Worm (Caenorhabditis elegans) whole organism, L3 larva: ENCODE results near the gene mans-2.

ENCODE experiments used
- R02D3.7 ChIP-seq: fragments of 150-350 bp; optimal IDR thresholded peaks from 2 replicates; lab custom pipeline; 2014; ENCODE audit warnings: missing biosample characterization, missing genetic modification characterization
- ZK546.5 ChIP-seq: sonication (generic microtip); optimal IDR thresholded peaks from 2 replicates; lab custom pipeline; 2017; ENCODE audit warnings: missing biosample characterization, missing genetic modification characterization
- ama-1 ChIP-seq: fragments of 150-350 bp; optimal IDR thresholded peaks from 2 replicates; lab custom pipeline; 2018
- ceh-16 ChIP-seq: sonication (generic microtip); optimal IDR thresholded peaks from 2 replicates; lab custom pipeline; 2017; ENCODE audit warnings: missing biosample characterization, missing genetic modification characterization
- ceh-82 ChIP-seq: fragments of 150-350 bp; optimal IDR thresholded peaks from 2 replicates; lab custom pipeline; 2014; ENCODE audit warnings: missing biosample characterization, missing genetic modification characterization
- ceh-9 ChIP-seq: sonication (generic microtip); optimal IDR thresholded peaks from 2 replicates; lab custom pipeline; 2018; ENCODE audit warnings: missing biosample characterization, missing genetic modification characterization
- daf-12 ChIP-seq: fragments of 150-350 bp; optimal IDR thresholded peaks from 2 replicates; lab custom pipeline; 2014; ENCODE audit warnings: missing biosample characterization, missing genetic modification reagents, missing genetic modification characterization
- egl-5 ChIP-seq: fragments of 150-350 bp; optimal IDR thresholded peaks from 2 replicates; lab custom pipeline; 2017; ENCODE audit warnings: missing biosample characterization, missing genetic modification reagents, missing genetic modification characterization, inconsistent platforms
- elt-1 ChIP-seq: fragments of 150-350 bp; optimal IDR thresholded peaks from 2 replicates; lab custom pipeline; 2014; ENCODE audit warnings: missing biosample characterization, missing genetic modification characterization
- elt-2 ChIP-seq: sonication (generic microtip); optimal IDR thresholded peaks from 2 replicates; lab custom pipeline; 2016; ENCODE audit warnings: missing genetic modification reagents, mild to moderate bottlenecking, missing genetic modification characterization, missing compliant biosample characterization
- elt-3 ChIP-seq, 3 experiments: fragments of 150-350 bp in 1 of 3; sonication (generic microtip) in 2 of 3; optimal IDR thresholded peaks; 2 replicates in 2 of 3; 4 replicates in 1 of 3; lab custom pipeline; 2014 to 2017; ENCODE audit warnings: missing biosample characterization in 3 of 3, missing genetic modification characterization in 3 of 3
- fkh-10 ChIP-seq: sonication (generic microtip); optimal IDR thresholded peaks from 2 replicates; lab custom pipeline; 2017; ENCODE audit warnings: missing biosample characterization, missing genetic modification reagents, missing genetic modification characterization
- hmg-11 ChIP-seq: sonication (generic microtip); optimal IDR thresholded peaks from 2 replicates; lab custom pipeline; 2016; ENCODE audit warnings: missing genetic modification characterization, missing compliant biosample characterization
- jun-1 ChIP-seq: fragments of 150-350 bp; optimal IDR thresholded peaks from 2 replicates; lab custom pipeline; 2014; ENCODE audit warnings: missing biosample characterization, missing genetic modification reagents, missing genetic modification characterization
- lin-15B ChIP-seq: fragments of 150-350 bp; optimal IDR thresholded peaks from 2 replicates; lab custom pipeline; 2014; ENCODE audit warnings: missing biosample characterization, missing genetic modification characterization
- lin-39 ChIP-seq: fragments of 150-350 bp; optimal IDR thresholded peaks from 2 replicates; lab custom pipeline; 2018; ENCODE audit warnings: missing biosample characterization, missing genetic modification reagents, missing genetic modification characterization
- lsy-12 ChIP-seq: sonication (generic microtip); optimal IDR thresholded peaks from 2 replicates; lab custom pipeline; 2016; ENCODE audit warnings: mild to moderate bottlenecking, missing genetic modification characterization, missing compliant biosample characterization
- mdl-1 ChIP-seq: fragments of 150-350 bp; optimal IDR thresholded peaks from 2 replicates; lab custom pipeline; 2014; ENCODE audit warnings: missing biosample characterization, missing genetic modification characterization
- mml-1 ChIP-seq: fragments of 150-350 bp; sonication (generic microtip); optimal IDR thresholded peaks from 3 replicates; lab custom pipeline; 2014; ENCODE audit warnings: missing biosample characterization, missing genetic modification characterization
- nhr-12 ChIP-seq: fragments of 150-350 bp; optimal IDR thresholded peaks from 2 replicates; lab custom pipeline; 2014; ENCODE audit warnings: missing biosample characterization, missing genetic modification characterization
- nhr-23 ChIP-seq: fragments of 150-350 bp; optimal IDR thresholded peaks from 2 replicates; lab custom pipeline; 2014; ENCODE audit warnings: missing biosample characterization, missing genetic modification reagents, missing genetic modification characterization
- nhr-43 ChIP-seq: sonication (generic microtip); optimal IDR thresholded peaks from 2 replicates; lab custom pipeline; 2016; ENCODE audit warnings: mild to moderate bottlenecking, missing genetic modification characterization, missing compliant biosample characterization; ENCODE audit not compliant: poor library complexity, severe bottlenecking
- pha-4 ChIP-seq: fragments of 150-350 bp; optimal IDR thresholded peaks from 2 replicates; lab custom pipeline; 2014; ENCODE audit warnings: missing biosample characterization, missing genetic modification reagents, missing genetic modification characterization
- sea-2 ChIP-seq: fragments of 150-350 bp; sonication (generic microtip); optimal IDR thresholded peaks from 4 replicates; lab custom pipeline; 2014; ENCODE audit warnings: missing biosample characterization, missing genetic modification reagents, missing genetic modification characterization
- skn-1 ChIP-seq: fragments of 150-350 bp; optimal IDR thresholded peaks from 2 replicates; lab custom pipeline; 2014; ENCODE audit warnings: missing biosample characterization, missing genetic modification characterization
- tbx-2 ChIP-seq: sonication (generic microtip); optimal IDR thresholded peaks from 2 replicates; lab custom pipeline; 2016; ENCODE audit warnings: mild to moderate bottlenecking, missing genetic modification characterization, missing compliant biosample characterization
- unc-39 ChIP-seq: sonication (generic microtip); optimal IDR thresholded peaks from 4 replicates; lab custom pipeline; 2017; ENCODE audit warnings: missing biosample characterization, missing genetic modification characterization
- unc-62 ChIP-seq: fragments of 150-350 bp; sonication (generic microtip); optimal IDR thresholded peaks from 4 replicates; lab custom pipeline; 2014; ENCODE audit warnings: missing biosample characterization, missing genetic modification reagents, missing genetic modification characterization
- zag-1 ChIP-seq: fragments of 150-350 bp; optimal IDR thresholded peaks from 2 replicates; lab custom pipeline; 2014; ENCODE audit warnings: missing biosample characterization, missing genetic modification characterization

The mans-2 gene

DNA sequence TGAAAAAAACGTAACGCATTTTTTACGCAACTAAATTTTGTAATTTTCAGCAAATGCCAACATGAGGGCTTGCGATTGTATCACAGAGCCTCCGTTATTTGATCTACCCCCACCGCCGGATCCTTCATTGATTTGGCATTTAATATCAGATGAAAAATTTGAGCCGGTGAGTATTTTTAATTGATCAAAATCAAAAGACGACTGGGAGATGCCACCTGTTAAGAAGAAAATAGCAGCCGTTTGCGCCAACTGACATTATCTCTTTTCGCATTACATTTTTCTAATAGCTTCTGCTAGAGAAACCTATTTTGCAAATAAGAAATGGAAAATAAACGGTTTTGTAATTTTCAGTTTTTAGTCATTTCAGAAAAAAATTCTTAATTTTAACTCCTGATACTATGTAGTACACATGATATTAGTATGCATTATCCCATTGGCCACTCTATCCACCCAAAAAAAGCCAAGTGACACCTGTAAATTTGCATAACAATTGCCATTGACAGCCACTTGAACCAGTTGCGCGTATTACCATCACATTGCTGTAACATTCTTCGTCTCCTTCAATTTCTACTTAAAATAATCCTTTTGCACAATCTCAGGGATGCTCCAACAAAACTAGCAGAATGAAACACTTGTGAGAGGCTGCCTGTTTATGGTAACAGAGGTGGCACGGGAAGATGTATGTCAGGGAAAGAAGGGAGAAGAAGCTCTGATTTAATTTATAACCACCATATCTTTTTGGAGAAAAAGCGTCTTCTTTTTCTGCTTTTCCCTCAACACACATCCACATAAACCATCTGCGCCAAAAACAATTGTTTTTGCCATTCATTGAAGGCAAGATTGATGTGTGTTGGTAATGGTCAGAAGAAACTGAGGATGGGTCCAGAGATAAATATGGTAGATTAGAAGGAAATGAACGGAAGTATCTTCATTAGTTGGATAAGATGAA, 26.7 kb downstream of the mans-2 start, which contains the start of gene F58H1.5:
TSS of gene F58H1.5 (plus strand) at position 51 of the 949 bp plus-strand sequence.
- TF ChIP-seq nhr-23 (tag; lab: Kevin White, UChicago) = no peak
- peak; percentile 26 for TF ChIP-seq ceh-9 (tag; lab: Kevin White, UChicago)

DNA sequence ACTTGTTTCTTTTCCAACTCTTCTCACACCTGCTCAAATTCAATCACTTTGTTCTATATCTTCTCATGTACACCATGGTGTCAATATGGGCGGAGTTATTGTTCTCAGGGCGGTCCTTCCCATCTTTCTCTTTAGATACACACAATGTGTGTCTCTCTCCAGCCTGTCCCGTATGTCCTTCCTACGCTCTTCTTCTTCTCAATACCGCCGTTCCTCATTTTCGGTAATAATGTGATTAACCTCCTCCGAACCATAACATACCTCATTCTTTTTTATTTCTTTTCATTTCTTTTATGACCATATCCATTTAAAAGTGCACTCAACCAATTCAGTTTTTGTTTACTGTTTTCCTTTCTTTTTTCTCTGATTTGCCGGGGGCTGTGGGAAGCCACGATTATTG, 29.7 kb downstream of the mans-2 start:
- TF ChIP-seq elt-3 (tag; optimal IDR thresholded peaks at IDR 0.05; lab: Kevin White, UChicago) = no peak
- no peak for TF ChIP-seq elt-2 (tag; lab: Kevin White, UChicago)
- TF ChIP-seq egl-5 (tag; lab: Kevin White, UChicago) = peak; percentile 10
- TF ChIP-seq hmg-11 (tag; lab: Kevin White, UChicago) = no peak
- TF ChIP-seq lin-15B = no peak
- no peak for TF ChIP-seq ceh-16

DNA sequence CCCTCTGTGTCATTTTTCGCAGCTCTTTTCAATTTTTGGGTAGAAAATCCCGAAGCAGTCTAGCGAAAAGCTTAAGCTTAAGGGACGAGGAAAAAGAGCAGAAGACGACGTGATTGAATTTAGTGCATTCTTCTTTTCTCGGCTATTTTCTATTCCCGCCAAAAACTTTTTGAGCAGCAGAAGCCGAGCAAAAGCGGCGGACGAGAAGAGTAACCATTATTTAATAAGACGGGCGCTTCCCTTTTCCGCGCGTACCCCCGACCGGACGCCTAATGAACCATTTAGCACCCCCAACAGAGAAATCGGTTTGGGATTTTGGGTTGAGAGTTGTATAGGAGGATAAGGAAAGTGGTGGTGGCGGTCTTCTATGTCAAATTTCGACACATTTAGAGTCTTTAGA, 31.7 kb downstream of the mans-2 start:
- no peak for TF ChIP-seq daf-12 (tag; lab: Kevin White, UChicago)
- TF ChIP-seq fkh-10 (GFP tag; lab: Kevin White, UChicago) = peak; percentile 81
- no peak for TF ChIP-seq unc-62 (GFP tag; lab: Kevin White, UChicago)
- no peak for TF ChIP-seq zag-1 (tag; lab: Kevin White, UChicago)
- no peak for TF ChIP-seq unc-39
- no peak for TF ChIP-seq mdl-1 (tag; lab: Kevin White, UChicago)

DNA sequence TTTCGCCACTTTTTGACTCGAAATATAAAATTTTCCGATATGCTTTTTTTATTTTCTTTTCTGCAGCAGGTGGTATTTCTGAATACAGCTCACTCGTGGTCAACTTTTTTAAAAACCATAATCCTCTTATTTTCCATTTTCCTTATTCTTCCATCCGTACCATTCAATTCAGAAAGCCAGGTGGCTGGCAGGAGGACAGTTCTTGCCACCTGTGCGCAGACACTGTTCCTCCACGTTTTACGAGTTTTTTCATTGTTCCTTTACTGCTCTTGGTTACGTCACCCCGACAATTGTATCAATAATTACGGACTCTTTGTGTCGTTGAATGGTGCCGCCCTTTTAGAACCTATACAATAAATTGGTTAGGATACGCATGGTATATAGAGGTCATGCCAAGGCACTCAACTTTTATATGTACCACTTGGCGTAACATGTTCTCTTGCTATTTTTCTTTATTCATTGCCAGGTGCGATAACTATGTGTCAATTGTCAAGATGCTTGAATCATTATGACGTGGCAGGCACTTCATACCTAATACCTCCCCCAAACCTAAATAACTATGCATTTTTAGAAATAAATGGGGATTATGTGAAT, 32.3 kb downstream of the mans-2 start:
- TF ChIP-seq pha-4 (peak; percentile 12), ama-1 (lab: Kevin White, UChicago) (no peak)

DNA sequence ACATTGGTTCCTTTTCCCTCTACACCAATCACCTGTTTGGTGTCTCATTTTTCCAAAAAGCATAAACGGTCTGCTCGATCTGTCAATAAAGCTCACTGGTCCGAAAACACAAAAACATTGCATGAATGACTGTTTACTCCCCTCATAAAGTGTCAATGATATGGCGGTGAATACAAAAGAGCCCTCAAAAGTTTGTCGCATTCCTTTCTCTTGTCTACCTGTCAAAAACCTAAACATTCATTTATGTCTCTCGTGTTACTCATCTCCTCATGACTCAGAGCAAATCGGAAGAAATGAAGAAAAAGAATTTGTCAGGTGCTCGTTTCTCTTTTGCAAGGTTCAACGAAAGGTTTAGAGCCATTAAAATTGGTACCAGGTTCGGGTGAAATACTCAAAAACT, 34.1 kb downstream of the mans-2 start:
- TF ChIP-seq ZK546.5 (tag; lab: Kevin White, UChicago) = no peak
- TF ChIP-seq nhr-12 (tag; lab: Kevin White, UChicago) = no peak
- no peak for TF ChIP-seq elt-1
- no peak for TF ChIP-seq jun-1 (tag; lab: Kevin White, UChicago)
- no peak for TF ChIP-seq lsy-12 (tag; lab: Kevin White, UChicago)
- TF ChIP-seq tbx-2 (tag; lab: Kevin White, UChicago) = no peak
- TF ChIP-seq pha-4 = peak; percentile 67
- TF ChIP-seq daf-12 (tag; lab: Kevin White, UChicago) = no peak

DNA sequence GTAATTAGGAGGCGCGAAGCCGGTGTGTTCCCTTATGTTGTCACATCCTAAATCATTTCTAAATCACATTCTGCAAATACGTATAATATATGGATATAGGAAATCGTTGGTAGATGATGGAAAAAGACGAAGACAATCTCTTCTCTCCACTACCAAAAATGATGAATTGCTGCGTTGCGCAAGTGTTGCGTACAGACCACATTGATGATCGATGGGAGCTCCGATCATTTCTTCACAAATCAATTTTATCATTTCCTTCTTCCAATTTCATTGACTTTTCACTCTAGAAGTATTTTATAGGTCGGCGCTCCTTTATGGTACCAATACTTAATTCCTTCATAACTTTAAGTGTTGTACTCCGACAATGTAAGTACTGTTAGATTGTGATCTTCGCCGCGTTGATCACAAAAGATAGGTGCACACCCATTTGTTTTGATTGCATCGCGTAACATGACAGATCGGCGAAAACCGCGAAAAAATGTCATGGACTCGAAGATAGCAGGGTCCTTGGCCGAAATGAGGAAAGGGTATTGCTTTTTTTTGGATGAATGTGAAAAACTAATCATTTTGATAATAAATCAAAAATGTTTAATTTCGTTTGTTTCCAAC, 35.7 kb downstream of the mans-2 start:
- TF ChIP-seq lin-39 (peak; percentile 31), fkh-10 (GFP tag; lab: Kevin White, UChicago) (no peak)

DNA sequence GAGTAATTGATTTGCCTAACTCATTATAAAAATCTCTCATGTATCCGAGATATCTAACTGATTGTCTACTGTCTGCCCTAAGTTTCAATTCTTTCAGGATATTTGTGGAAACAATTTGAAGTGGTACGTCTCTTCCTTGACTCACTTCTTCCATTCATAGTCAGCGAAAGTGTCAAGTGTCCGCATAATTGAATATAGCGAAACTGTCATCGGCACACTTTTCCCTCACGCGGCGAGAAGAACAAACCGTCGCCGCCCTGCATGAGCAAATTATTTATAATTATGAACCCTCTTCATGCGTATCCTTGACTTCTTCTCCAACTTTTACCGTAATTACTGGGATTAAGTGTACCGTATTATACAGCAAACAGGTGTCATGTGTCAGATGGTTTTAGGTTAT, 36.7 kb downstream of the mans-2 start:
- TF ChIP-seq sea-2 (GFP tag; lab: Kevin White, UChicago) (no peak), ama-1 (lab: Kevin White, UChicago) (no peak), lin-39 (no peak), elt-2 (tag; lab: Kevin White, UChicago) (no peak), skn-1 (tag; lab: Kevin White, UChicago) (no peak), R02D3.7 (tag; lab: Kevin White, UChicago) (no peak), ceh-82 (tag; lab: Kevin White, UChicago) (no peak), daf-12 (tag; lab: Kevin White, UChicago) (no peak), ceh-9 (tag; lab: Kevin White, UChicago) (no peak), egl-5 (tag; lab: Kevin White, UChicago) (no peak), nhr-43 (tag; lab: Kevin White, UChicago) (no peak), elt-1 (no peak), mml-1 (tag; lab: Kevin White, UChicago) (no peak), lsy-12 (tag; lab: Kevin White, UChicago) (no peak)
